Fruit fly (Drosophila melanogaster): ENCODE measurements around the gene CG42853.

Gene CG42853

DNA sequence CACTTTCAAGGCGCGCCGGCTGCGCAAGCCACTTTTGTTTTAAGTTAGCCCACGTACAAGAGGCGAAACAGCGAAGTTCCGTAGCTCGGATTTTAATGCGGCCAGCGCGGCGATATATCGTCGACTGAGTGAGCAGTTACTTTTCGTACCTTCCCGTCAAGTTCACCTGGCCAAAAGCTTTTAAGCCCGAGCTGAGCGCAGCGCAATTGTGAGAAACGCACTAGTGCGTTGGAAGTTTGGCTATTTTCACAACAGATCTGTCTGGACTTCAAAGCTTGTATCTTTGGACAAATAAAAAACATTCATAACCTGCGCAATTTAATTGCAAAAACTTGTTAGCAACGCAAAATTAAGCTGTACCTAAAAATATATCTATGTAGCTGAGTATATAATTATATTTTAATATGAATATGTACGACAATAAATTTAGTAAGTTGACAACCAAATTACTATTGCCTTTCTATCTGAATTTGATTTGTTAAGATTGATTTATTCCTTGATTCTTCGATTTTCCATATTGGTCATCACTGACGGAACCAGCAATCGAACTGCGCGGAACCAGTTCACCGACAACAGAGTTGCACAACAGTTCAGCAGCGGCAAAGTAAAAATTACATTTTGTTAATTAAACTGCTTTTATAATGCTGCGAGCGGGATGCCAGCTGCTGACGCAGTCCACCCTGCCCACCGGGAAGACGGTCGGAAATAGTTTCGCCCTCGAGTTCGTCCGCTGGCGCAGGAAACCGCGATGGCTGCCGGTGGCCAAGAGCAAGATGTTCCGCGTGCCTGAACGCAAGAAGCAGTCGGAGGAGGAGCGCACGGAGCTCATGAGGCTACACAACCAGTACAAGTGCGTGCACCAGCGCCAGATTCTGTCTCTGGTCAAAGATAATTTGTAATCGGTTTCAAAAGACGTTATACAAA, 15.5 kb downstream of the CG42853 start, which contains the start of the genes CG13698 and mRpS26 (continued):
- peak; percentile 9 for TF ChIP-seq Spps (tag; optimal IDR thresholded peaks at IDR 0.05)
- TF ChIP-seq CG10654 (GFP tag; optimal IDR thresholded peaks at IDR 0.05), result peak; percentile 55
- TF ChIP-seq cad (GFP tag; optimal IDR thresholded peaks at IDR 0.05), result no peak
- TF ChIP-seq Six4 (GFP tag; optimal IDR thresholded peaks at IDR 0.05), result peak; percentile 66
- TF ChIP-seq fru (optimal IDR thresholded peaks at IDR 0.05), result no peak
- peak; percentile 23 for TF ChIP-seq CG17568 (GFP tag; optimal IDR thresholded peaks at IDR 0.05)
- no peak for TF ChIP-seq NC2α (GFP tag; optimal IDR thresholded peaks at IDR 0.05)
- peak; percentile 37 for TF ChIP-seq vfl (GFP tag; optimal IDR thresholded peaks at IDR 0.05)
- peak; percentile 65 for TF ChIP-seq odd (GFP tag; optimal IDR thresholded peaks at IDR 0.05)
- peak; percentile 7 for TF ChIP-seq CG15479 (GFP tag; optimal IDR thresholded peaks at IDR 0.05)
- peak; percentile 89 for TF ChIP-seq CG30403 (GFP tag; optimal IDR thresholded peaks at IDR 0.05)
- TF ChIP-seq z (GFP tag; IDR thresholded peaks at IDR 0.05), result no peak
- TF ChIP-seq schlank (tag; optimal IDR thresholded peaks at IDR 0.05), result peak; percentile 34
- TF ChIP-seq CG42726 (GFP tag; IDR thresholded peaks at IDR 0.05; ENCODE audit: partially characterized antibody), result peak; percentile 48; the same call in 1 of the 2 replicates
- peak; percentile 0; the same call in 1 of the 2 replicates for TF ChIP-seq CG13287 (GFP tag; IDR thresholded peaks at IDR 0.05; ENCODE audit: partially characterized antibody)
- no peak for TF ChIP-seq HLHmδ (GFP tag; optimal IDR thresholded peaks at IDR 0.05)
- TF ChIP-seq ewg (GFP tag; optimal IDR thresholded peaks at IDR 0.05), result peak; percentile 63
- TF ChIP-seq CG8359 (GFP tag; optimal IDR thresholded peaks at IDR 0.05; ENCODE audit: borderline replicate concordance), result no peak
- peak; percentile 77 for TF ChIP-seq bcd (GFP tag; optimal IDR thresholded peaks at IDR 0.05)
- TF ChIP-seq chinmo (GFP tag; IDR thresholded peaks at IDR 0.05; ENCODE audit: partially characterized antibody), result no peak; the same call in 2 of the 4 replicates
- peak; percentile 71 for TF ChIP-seq Fer1 (GFP tag; optimal IDR thresholded peaks at IDR 0.05)
- TF ChIP-seq oc (tag; optimal IDR thresholded peaks at IDR 0.05), result peak; percentile 59
- TF ChIP-seq Meics (GFP tag; optimal IDR thresholded peaks at IDR 0.05), result peak; percentile 73
- peak; percentile 51 for TF ChIP-seq CG18764 (GFP tag; optimal IDR thresholded peaks at IDR 0.05)
- TF ChIP-seq CG34422 (GFP tag; IDR thresholded peaks at IDR 0.05), result peak; percentile 63; the same call in 1 of the 3 replicates
- peak; percentile 39; the same call in 1 of the 2 replicates for TF ChIP-seq CG4404 (GFP tag; IDR thresholded peaks at IDR 0.05)
- TF ChIP-seq CG10366 (GFP tag; IDR thresholded peaks at IDR 0.05), result peak; percentile 49; the same call in 1 of the 2 replicates
- TF ChIP-seq Deaf1 (tag; optimal IDR thresholded peaks at IDR 0.05), result peak; percentile 60
- TF ChIP-seq CG13775 (GFP tag; optimal IDR thresholded peaks at IDR 0.05), result peak; percentile 77
- peak in 1 of 2 experiments; percentile 40 for TF ChIP-seq Hr78 (GFP tag; optimal IDR thresholded peaks at IDR 0.05)
- no peak for TF ChIP-seq Ravus (GFP tag; IDR thresholded peaks at IDR 0.05)
- TF ChIP-seq CG10267 (tag; optimal IDR thresholded peaks at IDR 0.05), result peak; percentile 65
- no peak for TF ChIP-seq prd (optimal IDR thresholded peaks at IDR 0.05)
- TF ChIP-seq prd (GFP tag; IDR thresholded peaks at IDR 0.05), result peak; percentile 75
- peak; percentile 41 for TF ChIP-seq ATbp (GFP tag; optimal IDR thresholded peaks at IDR 0.05)
- TF ChIP-seq sqz (GFP tag; optimal IDR thresholded peaks at IDR 0.05), result no peak
- TF ChIP-seq CG2678 (tag; optimal IDR thresholded peaks at IDR 0.05), result peak; percentile 82
- peak; percentile 29 for TF ChIP-seq zen (tag; optimal IDR thresholded peaks at IDR 0.05)
- TF ChIP-seq Camta (GFP tag; optimal IDR thresholded peaks at IDR 0.05), result no peak
- TF ChIP-seq Tbp (GFP tag; optimal IDR thresholded peaks at IDR 0.05), result no peak
- peak; percentile 41 for TF ChIP-seq Usf (GFP tag; optimal IDR thresholded peaks at IDR 0.05)
- no peak for TF ChIP-seq CG12236 (GFP tag; optimal IDR thresholded peaks at IDR 0.05)
- TF ChIP-seq CG9817 (tag; optimal IDR thresholded peaks at IDR 0.05), result peak; percentile 77
- peak; percentile 55 for TF ChIP-seq D19A (tag; optimal IDR thresholded peaks at IDR 0.05)
- peak; percentile 46 for TF ChIP-seq CG33557 (GFP tag; optimal IDR thresholded peaks at IDR 0.05)
- TF ChIP-seq chif (GFP tag; optimal IDR thresholded peaks at IDR 0.05), result no peak
- TF ChIP-seq CG10959 (GFP tag; IDR thresholded peaks at IDR 0.05), result no peak
- no peak; the same call in 2 of the 3 replicates for TF ChIP-seq CG11695 (GFP tag; IDR thresholded peaks at IDR 0.05)

Data from whole organism, embryonic.